Fruit fly (Drosophila melanogaster): ENCODE data around the gene CG8188.

dm6 chrX:17659119-17659452 is 43.7 kb downstream of the CG8188 start:
- TF ChIP-seq CG8478 (optimal IDR thresholded peaks at IDR 0.05) (no peak), CTCF (optimal IDR thresholded peaks at IDR 0.05) (no peak)

All from S2 (cell line).